Worm (Caenorhabditis elegans): ENCODE measurements around the gene tofu-7.

tofu-7 gene

DNA sequence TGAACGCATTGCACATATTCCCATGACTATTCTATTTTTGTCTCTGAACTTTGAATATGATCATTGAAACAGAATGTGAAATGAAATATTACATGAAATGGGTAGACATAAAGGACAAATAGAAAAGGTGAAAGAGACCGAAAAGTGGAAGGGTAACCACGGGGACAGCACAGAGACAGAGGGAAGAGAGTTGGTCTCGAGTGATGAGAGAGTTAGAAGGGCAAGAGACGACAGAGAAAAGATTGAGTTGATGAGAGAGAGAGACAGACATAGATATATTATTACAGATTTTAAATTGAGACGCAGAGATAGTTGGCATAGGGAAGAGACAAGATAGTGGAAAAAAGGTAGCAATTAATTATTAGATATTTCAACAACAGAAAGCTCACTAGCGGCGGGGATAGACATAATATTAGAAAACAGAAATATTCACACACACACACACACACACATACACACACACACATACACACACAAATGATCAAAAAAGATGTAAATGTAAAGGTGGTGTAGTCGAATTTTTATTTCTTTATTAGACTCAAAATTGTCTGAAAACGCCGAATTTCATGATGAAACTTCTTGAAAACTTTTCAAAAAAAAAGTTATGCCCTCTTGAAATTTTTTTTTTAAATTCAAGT, 31.9 kb upstream of the tofu-7 start (continued):
- TF ChIP-seq hlh-12 (tag; optimal IDR thresholded peaks at IDR 0.05), result no peak
- no peak for TF ChIP-seq F49E8.2 (tag; optimal IDR thresholded peaks at IDR 0.05; ENCODE audit: insufficient read depth)
- no peak for TF ChIP-seq him-1 (tag; optimal IDR thresholded peaks at IDR 0.05)
- no peak for TF ChIP-seq ceh-91 (GFP tag; IDR thresholded peaks at IDR 0.05)
- TF ChIP-seq lin-54 (GFP tag; optimal IDR thresholded peaks at IDR 0.05), result peak; percentile 35
- no peak for TF ChIP-seq gei-17 (GFP tag; optimal IDR thresholded peaks at IDR 0.05)
- TF ChIP-seq ztf-22 (GFP tag; optimal IDR thresholded peaks at IDR 0.05), result no peak
- TF ChIP-seq nfya-2 (GFP tag; IDR thresholded peaks at IDR 0.05), result no peak
- peak; percentile 21 for TF ChIP-seq tbp1 (GFP tag; optimal IDR thresholded peaks at IDR 0.05)
- no peak for TF ChIP-seq lag-1 (GFP tag; IDR thresholded peaks at IDR 0.05)
- TF ChIP-seq nhr-90 (tag; optimal IDR thresholded peaks at IDR 0.05), result no peak
- no peak for TF ChIP-seq tlf-1 (GFP tag; optimal IDR thresholded peaks at IDR 0.05)
- no peak for TF ChIP-seq bed-2 (GFP tag; IDR thresholded peaks at IDR 0.05)
- no peak for TF ChIP-seq B0019.2 (GFP tag; conservative IDR thresholded peaks at IDR 0.05)
- no peak for TF ChIP-seq let-607 (tag; optimal IDR thresholded peaks at IDR 0.05)
- no peak for TF ChIP-seq madf-8 (GFP tag; conservative IDR thresholded peaks at IDR 0.05)
- no peak for TF ChIP-seq ztf-3 (GFP tag; optimal IDR thresholded peaks at IDR 0.05)
- TF ChIP-seq madf-3 (GFP tag; IDR thresholded peaks at IDR 0.05), result no peak
- no peak for TF ChIP-seq Y56A3A.18 (GFP tag; IDR thresholded peaks at IDR 0.05)
- no peak for TF ChIP-seq hlh-26 (GFP tag; conservative IDR thresholded peaks at IDR 0.05)
- TF ChIP-seq lin-26 (GFP tag; IDR thresholded peaks at IDR 0.05), result no peak
- no peak for TF ChIP-seq egrh-3 (GFP tag; IDR thresholded peaks at IDR 0.05)
- no peak for TF ChIP-seq T07F8.4 (tag; optimal IDR thresholded peaks at IDR 0.05)
- TF ChIP-seq Y53F4B.3 (GFP tag; IDR thresholded peaks at IDR 0.05), result no peak
- TF ChIP-seq ceh-100 (GFP tag; IDR thresholded peaks at IDR 0.05), result no peak
- TF ChIP-seq bed-1 (GFP tag; IDR thresholded peaks at IDR 0.05), result no peak
- TF ChIP-seq lin-35 (GFP tag; optimal IDR thresholded peaks at IDR 0.05), result no peak
- TF ChIP-seq B0035.1 (tag; optimal IDR thresholded peaks at IDR 0.05), result no peak
- no peak for TF ChIP-seq hsf-1 (GFP tag; IDR thresholded peaks at IDR 0.05)
- TF ChIP-seq T26A5.8 (tag; optimal IDR thresholded peaks at IDR 0.05), result no peak
- no peak for TF ChIP-seq ztf-26 (tag; optimal IDR thresholded peaks at IDR 0.05)
- TF ChIP-seq ama-1 (optimal IDR thresholded peaks at IDR 0.05), result no peak
- no peak for TF ChIP-seq ama-1 (GFP tag; optimal IDR thresholded peaks at IDR 0.05)
- TF ChIP-seq F57C9.4 (tag; optimal IDR thresholded peaks at IDR 0.05), result no peak
- TF ChIP-seq die-1 (tag; optimal IDR thresholded peaks at IDR 0.05), result no peak
- no peak for TF ChIP-seq dpff-1 (tag; optimal IDR thresholded peaks at IDR 0.05)
- TF ChIP-seq C06A6.2 (GFP tag; conservative IDR thresholded peaks at IDR 0.05), result no peak
- TF ChIP-seq ztf-25 (GFP tag; IDR thresholded peaks at IDR 0.05), result no peak
- no peak for TF ChIP-seq athp-1 (tag; optimal IDR thresholded peaks at IDR 0.05)

DNA sequence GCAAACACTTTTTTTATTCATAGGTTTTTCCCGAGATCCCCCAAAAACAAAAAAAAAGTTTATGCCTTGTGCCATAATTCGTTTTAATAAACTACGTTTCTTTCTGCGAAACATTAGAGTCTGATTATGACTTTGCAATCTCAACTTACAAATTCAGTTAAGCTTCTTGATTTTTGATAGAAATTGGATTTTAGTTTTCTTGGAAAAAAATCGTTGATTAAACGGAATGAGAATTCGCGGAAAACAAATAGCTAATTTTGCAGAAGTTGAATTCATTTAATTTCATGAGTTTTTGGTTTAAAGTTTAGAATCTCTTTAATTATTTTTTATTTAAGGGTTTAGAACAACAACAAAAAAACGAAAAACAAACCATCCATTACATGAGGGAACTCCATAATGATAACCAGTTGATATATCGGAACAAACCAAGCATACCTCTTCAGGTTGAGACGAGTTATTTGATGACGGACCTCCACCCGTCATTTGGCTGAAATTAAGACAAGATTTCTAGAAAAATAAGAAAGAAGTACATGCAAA, 30.2 kb upstream of the tofu-7 start, which contains the start of gene nhr-10:
TSS of gene nhr-10 (minus strand) at position 487 of the 537 bp plus-strand sequence.
- no peak for TF ChIP-seq egl-18 (GFP tag; IDR thresholded peaks at IDR 0.05)
- no peak for TF ChIP-seq attf-6 (GFP tag; IDR thresholded peaks at IDR 0.05)
- no peak for TF ChIP-seq F57A8.1 (GFP tag; optimal IDR thresholded peaks at IDR 0.05)
- no peak for TF ChIP-seq ceh-40 (GFP tag; IDR thresholded peaks at IDR 0.05)
- TF ChIP-seq lin-35 (GFP tag; optimal IDR thresholded peaks at IDR 0.05), result no peak
- no peak for TF ChIP-seq athp-1 (tag; optimal IDR thresholded peaks at IDR 0.05)
- no peak for TF ChIP-seq lag-1 (GFP tag; IDR thresholded peaks at IDR 0.05)
- no peak for TF ChIP-seq mcd-1 (GFP tag; IDR thresholded peaks at IDR 0.05)
- no peak for TF ChIP-seq F52B5.7 (tag; optimal IDR thresholded peaks at IDR 0.05)
- TF ChIP-seq akir-1 (GFP tag; optimal IDR thresholded peaks at IDR 0.05), result no peak
- TF ChIP-seq bed-2 (GFP tag; IDR thresholded peaks at IDR 0.05), result no peak
- TF ChIP-seq lsy-27 (tag; optimal IDR thresholded peaks at IDR 0.05; ENCODE audit: borderline replicate concordance, insufficient read depth), result no peak
- TF ChIP-seq mxl-1 (tag; optimal IDR thresholded peaks at IDR 0.05), result no peak
- no peak for TF ChIP-seq dox-1 (GFP tag; IDR thresholded peaks at IDR 0.05)
- TF ChIP-seq nhr-27 (tag; optimal IDR thresholded peaks at IDR 0.05), result no peak
- TF ChIP-seq madf-3 (GFP tag; IDR thresholded peaks at IDR 0.05), result no peak

Data from whole organism, young adult.